Worm (Caenorhabditis elegans): ENCODE results near the gene stdh-4.

Gene stdh-4

DNA sequence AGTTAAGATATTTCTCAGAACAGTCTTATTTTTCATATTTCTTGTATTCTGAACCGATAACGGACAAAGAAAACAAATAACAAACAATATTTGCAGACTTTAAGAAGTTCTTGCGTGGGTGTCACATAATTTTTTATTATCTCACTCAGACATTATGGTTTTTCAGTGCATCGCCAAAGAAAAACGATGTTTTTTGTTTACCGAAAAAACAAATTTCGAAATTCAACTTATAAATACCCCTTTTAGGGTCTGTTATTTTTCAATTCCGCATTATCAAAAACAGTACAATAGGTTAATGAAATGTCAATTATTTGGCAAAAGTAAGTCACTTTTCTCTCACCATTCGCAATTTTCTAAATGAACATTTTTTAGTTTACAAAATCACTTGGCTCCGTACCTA lies 12.1 kb upstream of the stdh-4 start, which contains the start of gene otpl-4:
Gene otpl-4 (plus strand): TSS at position 301 of the 400 bp plus-strand sequence.
- TF ChIP-seq hmg-4 (GFP tag; optimal IDR thresholded peaks at IDR 0.05) (no peak), ceh-36 (tag; optimal IDR thresholded peaks at IDR 0.05) (no peak)

DNA sequence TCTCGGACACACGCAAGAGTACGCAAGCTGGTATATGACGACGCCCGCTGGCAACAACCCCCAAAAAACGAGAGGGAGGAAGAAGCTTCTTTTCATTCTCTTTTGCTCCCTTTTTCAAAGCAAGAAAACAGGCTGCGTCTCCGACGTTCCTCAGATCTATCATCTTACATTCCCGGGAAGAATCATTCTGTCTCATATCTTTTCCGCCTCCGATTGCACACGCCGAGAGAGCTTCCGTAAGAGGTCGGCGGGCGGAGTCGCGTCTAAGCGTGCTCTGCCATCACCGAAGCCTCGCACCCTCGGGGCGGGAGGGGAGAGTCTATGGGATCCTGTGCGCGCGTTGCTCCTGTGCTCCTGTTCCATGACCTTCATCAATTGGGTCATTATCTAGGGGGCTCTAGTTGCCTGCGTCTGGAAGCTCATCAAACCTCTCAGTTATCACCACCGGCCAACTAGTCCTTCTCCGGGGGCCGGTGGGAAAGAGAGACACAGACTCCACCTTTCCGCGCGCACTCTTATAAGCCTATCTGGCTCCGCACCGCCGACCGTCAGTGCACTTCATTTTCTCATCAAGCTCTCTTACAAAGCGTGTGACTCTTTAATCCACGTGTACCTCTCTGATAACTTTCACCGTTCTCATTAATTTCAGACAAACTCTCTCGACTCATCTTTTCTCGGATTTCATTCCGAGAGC lies 3.4 kb upstream of the stdh-4 start, which contains the start of the genes slc-17.8 and asns-1:
Gene slc-17.8 (minus strand): TSS at position 51 of the 694 bp plus-strand sequence.
Gene asns-1 (plus strand): TSS at position 644 of the 694 bp plus-strand sequence.
- TF ChIP-seq F13C5.2 (tag; optimal IDR thresholded peaks at IDR 0.05), result no peak
- no peak for TF ChIP-seq ama-1 (optimal IDR thresholded peaks at IDR 0.05)
- TF ChIP-seq sea-1 (GFP tag; conservative IDR thresholded peaks at IDR 0.05), result no peak
- TF ChIP-seq hnd-1 (tag; optimal IDR thresholded peaks at IDR 0.05), result no peak
- no peak for TF ChIP-seq hmbx-1 (tag; optimal IDR thresholded peaks at IDR 0.05)
- no peak for TF ChIP-seq B0310.2 (tag; optimal IDR thresholded peaks at IDR 0.05)
- no peak for TF ChIP-seq pes-1 (GFP tag; IDR thresholded peaks at IDR 0.05)
- no peak for TF ChIP-seq flt-1 (GFP tag; IDR thresholded peaks at IDR 0.05)
- no peak for TF ChIP-seq ets-7 (tag; optimal IDR thresholded peaks at IDR 0.05)
- TF ChIP-seq ceh-13 (GFP tag; optimal IDR thresholded peaks at IDR 0.05), result no peak
- no peak for TF ChIP-seq aly-1 (tag; optimal IDR thresholded peaks at IDR 0.05)
- no peak for TF ChIP-seq tbx-11 (GFP tag; IDR thresholded peaks at IDR 0.05)
- no peak for TF ChIP-seq tbx-37 (GFP tag; conservative IDR thresholded peaks at IDR 0.05)

DNA sequence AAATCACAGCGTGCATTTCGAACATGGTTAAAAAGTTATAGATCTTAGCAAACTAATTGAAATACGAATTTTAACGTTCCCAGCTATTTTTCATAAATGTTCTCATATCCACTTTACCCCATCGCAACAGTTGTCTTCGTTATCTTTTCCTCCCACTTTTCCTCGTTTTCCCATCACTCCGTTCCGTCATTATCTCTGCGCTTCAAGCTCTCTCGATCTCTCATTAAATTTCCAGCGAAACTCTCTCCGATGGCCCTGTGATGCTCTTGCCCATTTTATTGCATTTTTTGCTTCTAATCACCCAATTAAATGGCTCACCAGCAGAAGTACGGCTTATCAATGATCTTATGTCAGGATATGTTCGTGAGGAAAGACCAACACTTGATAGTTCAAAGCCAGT lies 3.4 kb downstream of the stdh-4 start, which contains the start of gene acr-15:
Gene acr-15 (plus strand): TSS at position 236 of the 400 bp plus-strand sequence.
- TF ChIP-seq pes-1 (GFP tag; IDR thresholded peaks at IDR 0.05), result no peak
- no peak for TF ChIP-seq tbx-37 (GFP tag; conservative IDR thresholded peaks at IDR 0.05)
- TF ChIP-seq hnd-1 (tag; optimal IDR thresholded peaks at IDR 0.05), result no peak
- no peak for TF ChIP-seq tbx-11 (GFP tag; IDR thresholded peaks at IDR 0.05)
- TF ChIP-seq ceh-36 (tag; optimal IDR thresholded peaks at IDR 0.05), result no peak
- no peak for TF ChIP-seq scrt-1 (GFP tag; IDR thresholded peaks at IDR 0.05)
- no peak for TF ChIP-seq sea-1 (GFP tag; conservative IDR thresholded peaks at IDR 0.05)
- no peak for TF ChIP-seq tra-4 (tag; optimal IDR thresholded peaks at IDR 0.05)
- no peak for TF ChIP-seq hmg-4 (GFP tag; optimal IDR thresholded peaks at IDR 0.05)
- no peak for TF ChIP-seq B0310.2 (tag; optimal IDR thresholded peaks at IDR 0.05)

DNA sequence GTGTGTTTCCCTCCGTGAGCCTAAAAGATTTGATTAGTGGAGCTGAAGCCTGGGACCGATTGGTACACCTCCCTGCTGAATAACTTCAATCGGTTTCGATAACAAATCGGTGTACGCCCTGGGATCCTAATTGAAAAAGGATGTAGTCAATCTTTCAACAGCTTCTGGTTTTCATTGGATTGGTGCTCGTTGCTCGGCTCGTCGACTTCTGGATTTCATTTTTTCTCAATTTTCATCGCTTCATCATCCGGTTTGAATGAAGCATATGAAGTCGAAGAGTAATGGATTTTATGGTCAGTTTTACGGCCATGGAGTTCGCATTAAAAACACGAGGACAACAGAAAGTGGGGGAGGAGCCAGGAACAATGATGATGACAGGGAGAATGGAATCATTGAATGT lies 6.9 kb downstream of the stdh-4 start:
- TF ChIP-seq tbx-37 (GFP tag; conservative IDR thresholded peaks at IDR 0.05) (no peak), sea-1 (GFP tag; conservative IDR thresholded peaks at IDR 0.05) (no peak), tbx-11 (GFP tag; IDR thresholded peaks at IDR 0.05) (no peak), flt-1 (GFP tag; IDR thresholded peaks at IDR 0.05) (no peak), aly-1 (tag; optimal IDR thresholded peaks at IDR 0.05) (no peak), ets-7 (tag; optimal IDR thresholded peaks at IDR 0.05) (no peak), tra-4 (tag; optimal IDR thresholded peaks at IDR 0.05) (no peak), pes-1 (GFP tag; IDR thresholded peaks at IDR 0.05) (no peak), scrt-1 (GFP tag; IDR thresholded peaks at IDR 0.05) (no peak), ceh-36 (tag; optimal IDR thresholded peaks at IDR 0.05) (no peak), ama-1 (optimal IDR thresholded peaks at IDR 0.05) (no peak), hmbx-1 (tag; optimal IDR thresholded peaks at IDR 0.05) (no peak), hnd-1 (tag; optimal IDR thresholded peaks at IDR 0.05) (no peak), F13C5.2 (tag; optimal IDR thresholded peaks at IDR 0.05) (no peak), ceh-13 (GFP tag; optimal IDR thresholded peaks at IDR 0.05) (no peak), hmg-4 (GFP tag; optimal IDR thresholded peaks at IDR 0.05) (no peak), B0310.2 (tag; optimal IDR thresholded peaks at IDR 0.05) (no peak)

DNA sequence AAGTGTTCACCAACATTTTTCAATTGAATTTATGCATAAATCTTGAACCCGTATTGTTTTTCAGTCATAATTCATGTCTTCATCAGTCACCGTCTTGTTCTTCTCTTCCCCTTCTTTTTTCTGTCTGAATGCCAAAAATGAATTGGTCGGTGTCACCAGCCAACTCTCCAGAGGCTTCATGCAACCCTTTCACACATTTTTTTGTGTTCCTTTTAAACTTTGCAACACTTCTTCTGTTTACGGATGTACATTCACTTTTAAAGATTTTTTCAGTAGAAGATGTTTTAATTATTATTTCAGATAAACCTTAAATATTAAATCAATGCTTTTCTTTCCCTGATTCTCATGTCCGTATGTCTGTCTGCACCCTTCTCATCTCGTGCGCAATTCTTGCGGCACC lies 11.8 kb downstream of the stdh-4 start, which contains the start of gene acr-16:
Gene acr-16 (plus strand): TSS at position 301 of the 400 bp plus-strand sequence.
- TF ChIP-seq ama-1 (optimal IDR thresholded peaks at IDR 0.05) (no peak), tbx-11 (GFP tag; IDR thresholded peaks at IDR 0.05) (no peak), tbx-37 (GFP tag; conservative IDR thresholded peaks at IDR 0.05) (no peak), ets-7 (tag; optimal IDR thresholded peaks at IDR 0.05) (no peak), pes-1 (GFP tag; IDR thresholded peaks at IDR 0.05) (no peak), hmbx-1 (tag; optimal IDR thresholded peaks at IDR 0.05) (no peak)

DNA sequence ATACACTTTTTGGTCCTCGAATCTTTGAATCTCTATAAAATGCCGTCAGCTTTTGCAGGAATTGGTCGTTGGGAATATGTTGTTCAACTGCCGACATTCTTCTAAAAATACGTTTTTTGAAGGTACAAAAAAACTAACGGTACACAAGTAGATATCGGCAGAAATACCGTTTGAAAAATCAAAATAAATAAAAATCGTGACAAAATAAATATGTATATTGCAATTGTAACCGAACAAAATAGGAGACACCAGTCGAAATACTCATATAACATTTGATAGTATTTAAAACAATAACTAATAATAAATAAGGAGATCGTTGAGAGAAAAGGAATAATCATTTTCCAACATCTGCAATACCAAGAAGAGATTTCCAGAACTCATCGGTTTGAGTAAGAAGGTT lies 16.0 kb downstream of the stdh-4 start, which contains the start of gene F25G6.8:
Gene F25G6.8 (minus strand): TSS at position 101 of the 400 bp plus-strand sequence.
- TF ChIP-seq sea-1 (GFP tag; conservative IDR thresholded peaks at IDR 0.05), result no peak
- no peak for TF ChIP-seq B0310.2 (tag; optimal IDR thresholded peaks at IDR 0.05)
- TF ChIP-seq ets-7 (tag; optimal IDR thresholded peaks at IDR 0.05), result no peak

DNA sequence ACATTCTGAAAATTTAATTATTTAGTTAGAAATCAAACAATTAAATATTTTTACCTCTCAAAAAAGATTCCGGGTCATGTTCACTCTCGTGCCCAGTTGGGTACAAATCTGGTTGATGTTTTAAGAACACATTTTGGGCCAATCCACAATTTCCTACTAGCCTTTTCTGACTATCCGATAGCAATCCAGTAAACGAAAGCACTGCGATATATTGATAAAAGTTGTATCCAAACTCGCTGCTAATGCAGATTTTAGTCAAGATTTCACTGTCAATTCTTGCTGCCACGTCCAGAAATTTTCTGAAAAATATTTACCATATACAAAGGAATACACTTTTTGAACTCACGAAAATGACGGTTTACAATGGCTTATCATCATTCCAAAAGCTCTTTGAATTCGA lies 20.1 kb downstream of the stdh-4 start:
- no peak for TF ChIP-seq ets-7 (tag; optimal IDR thresholded peaks at IDR 0.05)
- TF ChIP-seq ceh-13 (GFP tag; optimal IDR thresholded peaks at IDR 0.05), result no peak
- no peak for TF ChIP-seq sea-1 (GFP tag; conservative IDR thresholded peaks at IDR 0.05)
- TF ChIP-seq B0310.2 (tag; optimal IDR thresholded peaks at IDR 0.05), result no peak
- TF ChIP-seq hmg-4 (GFP tag; optimal IDR thresholded peaks at IDR 0.05), result no peak
- no peak for TF ChIP-seq pes-1 (GFP tag; IDR thresholded peaks at IDR 0.05)

DNA sequence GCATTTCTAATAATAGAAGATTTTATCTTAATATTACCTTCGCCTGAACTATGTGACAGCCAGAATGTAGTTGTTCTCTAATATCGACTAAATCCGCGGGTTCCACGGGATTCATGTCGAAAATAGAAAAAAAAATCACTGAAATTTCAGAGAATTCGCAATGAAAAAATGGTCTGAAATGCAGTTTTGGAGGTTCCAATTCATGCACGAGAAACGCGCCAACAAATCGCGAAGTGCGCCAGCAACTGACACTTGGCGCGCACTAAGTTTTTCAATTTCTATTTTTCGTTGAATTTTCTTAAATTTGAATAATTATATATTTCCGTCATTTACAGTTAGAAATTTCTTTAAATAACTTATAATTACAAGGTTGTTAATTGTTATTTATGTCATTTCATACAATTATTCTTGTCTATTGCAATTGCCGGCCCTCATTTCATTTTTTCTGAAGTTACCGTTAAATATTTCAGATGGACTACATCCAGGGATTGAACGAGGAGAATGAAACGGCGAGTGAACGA lies 20.8 kb downstream of the stdh-4 start, which contains the start of the genes F25G6.9 and symk-1:
Gene F25G6.9 (minus strand): TSS at position 160 of the 521 bp plus-strand sequence.
Gene symk-1 (plus strand): TSS at position 471 of the 521 bp plus-strand sequence.
- no peak for TF ChIP-seq ceh-13 (GFP tag; optimal IDR thresholded peaks at IDR 0.05)
- no peak for TF ChIP-seq flt-1 (GFP tag; IDR thresholded peaks at IDR 0.05)
- no peak for TF ChIP-seq hmg-4 (GFP tag; optimal IDR thresholded peaks at IDR 0.05)
- TF ChIP-seq tbx-11 (GFP tag; IDR thresholded peaks at IDR 0.05), result no peak
- TF ChIP-seq B0310.2 (tag; optimal IDR thresholded peaks at IDR 0.05), result no peak
- TF ChIP-seq sea-1 (GFP tag; conservative IDR thresholded peaks at IDR 0.05), result no peak
- TF ChIP-seq tbx-37 (GFP tag; conservative IDR thresholded peaks at IDR 0.05), result no peak
